Worm (Caenorhabditis elegans) whole organism, L4 larva: Measurements from ENCODE around the gene rga-5.
"Not testable (repeated sequence)": the region's sequence is repeated elsewhere in the genome, so short reads cannot be mapped to it uniquely, and the experiment has no call there.

Source experiments
- ZK546.5 ChIP-seq, 2 experiments: sonication (generic microtip); optimal IDR thresholded peaks; 2 replicates each; lab custom pipeline; 2017; ENCODE audit warnings: missing biosample characterization in 2 of 2, missing genetic modification characterization in 2 of 2
- aly-2 ChIP-seq: sonication (generic microtip); optimal IDR thresholded peaks from 2 replicates; lab custom pipeline; 2018; ENCODE audit warnings: missing biosample characterization, missing genetic modification characterization
- ama-1 ChIP-seq: fragments of 150-350 bp; optimal IDR thresholded peaks from 2 replicates; lab custom pipeline; 2014; ENCODE audit warnings: inconsistent platforms, mixed read lengths
- ces-1 ChIP-seq: fragments of 150-350 bp; sonication (generic microtip); optimal IDR thresholded peaks from 4 replicates; lab custom pipeline; 2014; ENCODE audit warnings: missing biosample characterization, missing genetic modification reagents, missing genetic modification characterization
- dpl-1 ChIP-seq: fragments of 150-350 bp; optimal IDR thresholded peaks from 2 replicates; lab custom pipeline; 2014; ENCODE audit warnings: missing biosample characterization, missing genetic modification reagents, missing genetic modification characterization
- fkh-10 ChIP-seq: fragments of 150-350 bp; optimal IDR thresholded peaks from 2 replicates; lab custom pipeline; 2014; ENCODE audit warnings: missing biosample characterization, missing genetic modification reagents, missing genetic modification characterization
- lin-15B ChIP-seq: fragments of 150-350 bp; sonication (generic microtip); optimal IDR thresholded peaks from 3 replicates; lab custom pipeline; 2014; ENCODE audit warnings: missing biosample characterization, missing genetic modification characterization
- lsy-2 ChIP-seq, 2 experiments: fragments of 150-350 bp in 1 of 2; sonication (generic microtip) in 1 of 2; optimal IDR thresholded peaks; 2 replicates each; lab custom pipeline; 2014 to 2017; ENCODE audit warnings: missing biosample characterization in 2 of 2, missing genetic modification characterization in 2 of 2
- nhr-10 ChIP-seq: fragments of 150-350 bp; optimal IDR thresholded peaks from 2 replicates; lab custom pipeline; 2014; ENCODE audit warnings: missing biosample characterization, missing genetic modification characterization
- nhr-102 ChIP-seq: sonication (generic microtip); optimal IDR thresholded peaks from 2 replicates; lab custom pipeline; 2016; ENCODE audit warnings: mild to moderate bottlenecking, missing genetic modification characterization, moderate library complexity, missing compliant biosample characterization
- nhr-28 ChIP-seq: fragments of 150-350 bp; optimal IDR thresholded peaks from 2 replicates; lab custom pipeline; 2014; ENCODE audit warnings: missing biosample characterization, missing genetic modification characterization
- pha-4 ChIP-seq, 2 experiments: fragments of 150-350 bp in 1 of 2; fragments of 200-800 bp in 1 of 2; sonication (Bioruptor generic) in 1 of 2; IDR thresholded peaks in 1 of 2; optimal IDR thresholded peaks in 1 of 2; 2 replicates each; pipeline versions ENCODE4 v1.3.6 to Lab custom; 2014 to 2022; ENCODE audit warnings: missing genetic modification characterization in 2 of 2, missing genetic modification reagents in 2 of 2, missing biosample characterization in 1 of 2, missing compliant biosample characterization in 1 of 2
- pqm-1 ChIP-seq: sonication (generic microtip); optimal IDR thresholded peaks from 2 replicates; lab custom pipeline; 2017; ENCODE audit warnings: missing biosample characterization, missing genetic modification characterization
- unc-39 ChIP-seq: sonication (generic microtip); optimal IDR thresholded peaks from 2 replicates; lab custom pipeline; 2017; ENCODE audit warnings: missing biosample characterization, missing genetic modification characterization

DNA sequence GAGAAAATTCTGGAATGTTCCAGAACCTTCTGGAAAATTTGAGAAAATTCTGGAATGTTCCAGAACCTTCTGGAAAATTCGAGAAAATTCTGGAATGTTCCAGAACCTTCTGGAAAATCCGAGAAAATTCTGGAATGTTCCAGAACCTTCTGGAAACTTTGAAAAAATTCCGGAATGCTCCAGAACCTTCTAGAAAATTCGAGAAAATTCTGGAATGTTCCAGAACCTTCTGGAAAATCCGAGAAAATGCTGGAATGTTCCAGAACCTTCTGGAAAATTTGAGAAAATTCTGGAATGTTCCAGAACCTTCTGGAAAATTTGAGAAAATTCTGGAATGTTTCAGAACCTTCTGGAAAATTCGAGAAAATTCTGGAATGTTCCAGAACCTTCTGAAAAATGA lies 34.3 kb downstream of the rga-5 start:
- TF ChIP-seq lin-15B; dpl-1 (GFP tag; lab: Kevin White, UChicago); ces-1 (GFP tag; lab: Kevin White, UChicago); ZK546.5 (tag; optimal IDR thresholded peaks at IDR 0.05; lab: Kevin White, UChicago); pqm-1 (tag; lab: Kevin White, UChicago); ama-1; fkh-10; unc-39 (tag; lab: Kevin White, UChicago); nhr-28 (tag; lab: Kevin White, UChicago); nhr-102 (tag; lab: Kevin White, UChicago); aly-2 (tag; lab: Kevin White, UChicago); lsy-2 (tag; optimal IDR thresholded peaks at IDR 0.05; lab: Kevin White, UChicago); nhr-10 (tag; lab: Kevin White, UChicago); pha-4 (tag; optimal IDR thresholded peaks at IDR 0.05; lab: Kevin White, UChicago): not testable (repeated sequence)
- TF ChIP-seq pha-4 (GFP tag; IDR thresholded peaks at IDR 0.05; lab: Robert Waterston, UW): 0 out of 2 replicates have a peak, but pooled peaks have one; percentile 28
